Worm (Caenorhabditis elegans): ENCODE results near the gene F21D9.8.

Gene F21D9.8

DNA sequence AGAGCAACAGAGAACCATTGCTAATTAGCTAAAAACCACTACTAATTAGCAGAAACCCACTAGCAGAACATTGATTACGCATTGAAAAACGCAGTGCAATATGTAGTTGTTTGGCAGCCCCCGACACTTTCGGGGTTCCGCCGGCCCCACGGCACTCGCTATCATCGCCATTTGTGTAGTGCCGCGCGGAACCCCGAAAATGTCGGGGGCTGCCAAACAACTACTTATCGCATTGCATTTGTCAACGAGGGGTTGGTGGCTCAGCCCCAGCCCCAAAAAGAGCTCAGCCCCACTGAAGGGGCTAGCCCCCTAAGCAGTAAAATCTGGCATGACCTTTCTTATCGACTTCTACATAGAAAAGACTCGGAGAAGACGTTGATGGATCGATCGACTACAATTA, 20.4 kb downstream of the F21D9.8 start:
- TF ChIP-seq alr-1 (tag; optimal IDR thresholded peaks at IDR 0.05; ENCODE audit: borderline replicate concordance) (no peak), nhr-71 (tag; optimal IDR thresholded peaks at IDR 0.05) (no peak), ztf-4 (tag; optimal IDR thresholded peaks at IDR 0.05) (no peak), nhr-85 (tag) (no peak), elt-3 (tag; optimal IDR thresholded peaks at IDR 0.05) (no peak), lin-14 (GFP tag; optimal IDR thresholded peaks at IDR 0.05) (no peak), ceh-90 (tag; optimal IDR thresholded peaks at IDR 0.05) (no peak), dsc-1 (tag; optimal IDR thresholded peaks at IDR 0.05) (no peak), unc-30 (tag; optimal IDR thresholded peaks at IDR 0.05) (no peak), lin-39 (tag; optimal IDR thresholded peaks at IDR 0.05) (no peak), mef-2 (tag; optimal IDR thresholded peaks at IDR 0.05) (no peak), Y116A8C.19 (tag; optimal IDR thresholded peaks at IDR 0.05; ENCODE audit: borderline replicate concordance) (no peak)

ce11 chrV:19257653-19258052, 22.1 kb downstream of the F21D9.8 start, which contains the start of gene F21D9.3:
Gene F21D9.3, minus strand, starts transcription at chrV:19257753.
- no peak for TF ChIP-seq zip-4 (GFP tag; optimal IDR thresholded peaks at IDR 0.05)
- no peak for TF ChIP-seq tbx-2 (tag; optimal IDR thresholded peaks at IDR 0.05)
- no peak for TF ChIP-seq lin-39 (tag; optimal IDR thresholded peaks at IDR 0.05)
- no peak for TF ChIP-seq fkh-4 (tag; optimal IDR thresholded peaks at IDR 0.05; ENCODE audit: borderline replicate concordance)
- no peak for TF ChIP-seq tlp-1 (tag; optimal IDR thresholded peaks at IDR 0.05)

- TF ChIP-seq C16A3.4 (tag; optimal IDR thresholded peaks at IDR 0.05): no peak
- no peak for TF ChIP-seq dsc-1 (tag; optimal IDR thresholded peaks at IDR 0.05)
- no peak for TF ChIP-seq ceh-90 (tag; optimal IDR thresholded peaks at IDR 0.05)
- TF ChIP-seq lsy-2 (tag; optimal IDR thresholded peaks at IDR 0.05): no peak
These were observed 26.3 kb downstream of the F21D9.8 start, which contains the start of gene F21D9.4 for ce11 chrV:19253520-19253919. Gene F21D9.4, plus strand, starts transcription at chrV:19253820.

DNA sequence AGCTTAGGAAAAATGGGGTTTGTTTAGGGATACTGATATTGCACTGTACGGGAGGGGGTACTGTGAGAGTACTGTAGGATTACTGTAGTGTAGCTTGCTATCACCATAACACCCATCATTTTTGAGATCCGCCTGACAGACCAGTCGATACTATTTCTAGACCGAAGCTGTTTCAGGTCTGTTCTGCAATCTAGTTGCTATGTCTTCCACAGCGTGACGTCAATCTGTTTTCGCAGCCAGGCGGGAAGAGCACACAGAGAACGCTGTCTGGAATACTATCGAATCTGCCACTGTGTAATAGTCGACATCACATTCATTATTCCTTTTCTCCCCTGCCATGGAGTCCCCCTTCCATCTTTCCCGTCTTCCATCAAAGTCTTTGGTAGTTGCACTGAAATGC, 27.9 kb downstream of the F21D9.8 start, which contains the start of gene F21D9.11:
TSS of gene F21D9.11 (plus strand) at position 301 of the 400 bp plus-strand sequence.
- TF ChIP-seq fos-1 (tag; optimal IDR thresholded peaks at IDR 0.05) (no peak), nhr-47 (tag; optimal IDR thresholded peaks at IDR 0.05) (no peak), nhr-12 (tag; optimal IDR thresholded peaks at IDR 0.05) (no peak)

ce11 chrV:19250983-19251382, 28.8 kb downstream of the F21D9.8 start, which contains the start of gene str-81:
Gene str-81, minus strand, starts transcription at chrV:19251083.
- TF ChIP-seq lir-3 (tag; optimal IDR thresholded peaks at IDR 0.05; ENCODE audit: poor library complexity) (no peak), lin-15B (tag; optimal IDR thresholded peaks at IDR 0.05) (no peak), nhr-20 (tag; optimal IDR thresholded peaks at IDR 0.05) (no peak), lin-39 (tag; optimal IDR thresholded peaks at IDR 0.05) (no peak), aha-1 (tag; optimal IDR thresholded peaks at IDR 0.05) (no peak), lsy-2 (tag; optimal IDR thresholded peaks at IDR 0.05) (no peak), dsc-1 (tag; optimal IDR thresholded peaks at IDR 0.05) (no peak), tbx-2 (tag; optimal IDR thresholded peaks at IDR 0.05) (no peak), egl-13 (tag; optimal IDR thresholded peaks at IDR 0.05) (no peak)

DNA sequence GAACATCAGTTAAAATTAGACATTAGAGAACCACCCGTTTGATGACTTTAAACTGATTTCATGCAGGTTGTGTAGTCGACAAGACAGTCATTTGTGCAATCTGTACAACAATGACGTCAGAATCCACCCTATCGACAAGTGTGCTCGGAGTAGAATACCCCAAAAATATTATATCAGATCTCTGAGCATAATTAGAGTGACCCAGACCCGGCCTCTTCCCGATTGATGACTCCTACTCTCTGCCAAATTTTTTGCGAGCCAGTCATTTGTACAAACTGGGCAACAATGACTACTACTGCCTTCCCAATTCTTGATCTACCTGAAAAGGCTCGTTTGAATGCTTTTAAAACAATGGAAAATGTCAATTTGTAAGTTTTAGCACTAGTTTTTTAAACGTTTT, 39.7 kb downstream of the F21D9.8 start, which contains the start of the genes fbxb-115 and fbxb-1:
TSS of gene fbxb-115 (minus strand) at position 101 of the 400 bp plus-strand sequence.
TSS of gene fbxb-1 (plus strand) at position 226 of the 400 bp plus-strand sequence.
- TF ChIP-seq nhr-28 (tag; optimal IDR thresholded peaks at IDR 0.05): no peak

ce11 chrV:19237204-19237603, 42.6 kb downstream of the F21D9.8 start, which contains the start of gene fbxb-2:
Gene fbxb-2, minus strand, starts transcription at chrV:19237304.
- TF ChIP-seq alr-1 (tag; optimal IDR thresholded peaks at IDR 0.05; ENCODE audit: borderline replicate concordance) (no peak), C04F5.9 (tag; optimal IDR thresholded peaks at IDR 0.05) (no peak), nhr-20 (tag; optimal IDR thresholded peaks at IDR 0.05) (no peak), swsn-7 (tag; optimal IDR thresholded peaks at IDR 0.05) (no peak), unc-62 (GFP tag; optimal IDR thresholded peaks at IDR 0.05) (no peak), lin-35 (GFP tag; optimal IDR thresholded peaks at IDR 0.05) (no peak), tbx-2 (tag; optimal IDR thresholded peaks at IDR 0.05) (no peak), unc-98 (GFP tag; IDR thresholded peaks at IDR 0.05) (no peak), mdl-1 (tag; optimal IDR thresholded peaks at IDR 0.05) (no peak), ceh-8 (GFP tag; optimal IDR thresholded peaks at IDR 0.05) (no peak), fos-1 (tag; optimal IDR thresholded peaks at IDR 0.05) (no peak), unc-130 (tag; optimal IDR thresholded peaks at IDR 0.05) (no peak), blmp-1 (tag; optimal IDR thresholded peaks at IDR 0.05) (no peak), elt-2 (tag; optimal IDR thresholded peaks at IDR 0.05) (no peak), ets-5 (GFP tag; IDR thresholded peaks at IDR 0.05) (no peak)
